Worm (Caenorhabditis elegans): ENCODE results near the gene nas-28.

ce11 chrIII:6206161-6206853 is 23.3 kb upstream of the nas-28 start, which contains the start of the genes sna-3 and rps-3:
- TF ChIP-seq aly-1 (tag; optimal IDR thresholded peaks at IDR 0.05), result no peak
- TF ChIP-seq scrt-1 (GFP tag; IDR thresholded peaks at IDR 0.05), result no peak
- no peak for TF ChIP-seq ets-7 (tag; optimal IDR thresholded peaks at IDR 0.05)
